Worm (Caenorhabditis elegans) whole organism, dauer: ENCODE results near the gene mcp-1.

Experiments used
- unc-62 ChIP-seq: sonication (generic microtip); optimal IDR thresholded peaks from 2 replicates; lab custom pipeline; 2017; ENCODE audit warnings: missing biosample characterization, missing genetic modification reagents, missing genetic modification characterization

mcp-1 gene

DNA sequence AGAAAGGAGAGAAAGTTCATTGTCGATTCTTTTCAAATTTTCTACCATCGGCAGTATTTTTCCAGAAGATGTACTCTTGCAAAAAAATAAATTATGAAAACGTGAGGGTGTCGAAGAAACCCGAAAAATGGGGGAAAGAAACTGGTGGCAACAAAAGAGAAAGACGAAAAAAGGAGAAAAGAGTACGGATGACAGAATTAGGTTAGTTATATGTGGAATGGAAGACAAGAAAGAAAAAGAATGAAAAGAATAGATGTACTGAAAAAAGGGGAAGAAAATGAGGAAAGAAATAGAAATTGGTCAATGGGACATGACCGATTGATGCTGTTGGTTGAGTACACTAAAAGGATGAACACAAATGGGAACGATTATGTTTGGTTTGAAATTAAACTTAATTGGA is 6.0 kb upstream of the mcp-1 start:
- no peak for TF ChIP-seq unc-62 (GFP tag; lab: Kevin White, UChicago)

DNA sequence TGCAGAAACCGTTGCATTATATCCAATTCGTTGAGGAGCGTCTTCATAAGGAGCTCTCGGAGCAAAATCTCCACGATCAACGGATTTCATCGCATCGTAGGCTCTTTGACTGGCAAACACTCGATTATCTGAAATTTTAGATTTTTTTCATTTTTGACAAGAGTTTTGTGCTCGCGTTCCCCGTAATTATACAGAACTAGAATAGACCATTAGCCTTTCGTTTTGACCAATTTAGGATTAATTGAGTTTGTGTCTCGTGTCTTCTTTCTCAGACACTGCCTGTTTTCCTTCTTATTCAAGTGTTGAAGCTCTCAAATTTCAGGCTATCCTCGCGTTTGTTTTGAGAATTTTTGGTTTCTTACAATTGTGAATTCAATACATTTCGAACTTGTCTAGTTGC is 1.5 kb downstream of the mcp-1 start:
- TF ChIP-seq unc-62 (GFP tag; lab: Kevin White, UChicago), result no peak

DNA sequence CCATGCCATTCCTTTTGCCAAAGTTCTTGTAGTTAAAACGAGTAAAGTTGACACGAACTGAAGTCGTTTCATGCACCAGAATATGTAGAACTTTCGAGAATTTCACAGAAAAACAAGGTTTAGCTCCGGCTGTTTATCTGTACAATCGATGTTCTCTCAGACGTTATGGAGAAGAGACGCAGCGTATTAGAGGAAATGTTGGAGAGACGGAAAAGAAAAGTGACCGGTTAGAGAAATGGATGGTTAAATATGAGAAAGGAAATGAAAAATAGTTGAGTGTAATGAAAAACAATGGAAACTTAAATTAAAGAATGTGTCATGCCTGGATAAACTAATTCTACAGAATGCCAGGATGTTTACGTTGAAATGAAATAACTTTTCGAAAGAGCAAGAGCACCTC is 2.1 kb downstream of the mcp-1 start, which contains the start of gene pcm-1:
Gene pcm-1 (minus strand): TSS at position 187 of the 400 bp plus-strand sequence.
- TF ChIP-seq unc-62 (GFP tag; lab: Kevin White, UChicago), result no peak

DNA sequence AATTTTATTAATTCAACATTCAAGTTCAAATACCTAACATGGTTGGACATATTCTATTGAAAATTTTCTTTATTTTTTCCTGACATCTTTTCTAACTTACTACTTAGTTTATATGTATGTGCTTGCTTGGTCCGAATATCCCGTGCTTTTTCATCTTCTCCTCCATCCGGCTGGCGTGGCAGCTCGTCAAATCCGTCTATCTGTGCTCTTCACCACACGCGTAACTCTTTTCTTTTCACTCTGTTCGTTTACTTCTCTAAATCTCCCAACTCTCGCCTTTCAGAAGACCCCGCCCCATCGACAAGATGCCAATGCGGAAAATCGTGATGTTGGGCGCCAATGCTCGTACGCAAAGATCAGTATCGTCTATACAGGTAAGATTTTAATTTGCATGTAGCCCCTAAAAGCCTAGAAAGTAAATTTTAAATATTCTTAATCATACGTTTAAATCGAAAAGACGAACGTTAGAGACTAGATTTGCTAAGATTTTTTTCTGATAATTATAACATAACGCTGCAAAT is 3.1 kb downstream of the mcp-1 start:
- no peak for TF ChIP-seq unc-62 (GFP tag; lab: Kevin White, UChicago)

DNA sequence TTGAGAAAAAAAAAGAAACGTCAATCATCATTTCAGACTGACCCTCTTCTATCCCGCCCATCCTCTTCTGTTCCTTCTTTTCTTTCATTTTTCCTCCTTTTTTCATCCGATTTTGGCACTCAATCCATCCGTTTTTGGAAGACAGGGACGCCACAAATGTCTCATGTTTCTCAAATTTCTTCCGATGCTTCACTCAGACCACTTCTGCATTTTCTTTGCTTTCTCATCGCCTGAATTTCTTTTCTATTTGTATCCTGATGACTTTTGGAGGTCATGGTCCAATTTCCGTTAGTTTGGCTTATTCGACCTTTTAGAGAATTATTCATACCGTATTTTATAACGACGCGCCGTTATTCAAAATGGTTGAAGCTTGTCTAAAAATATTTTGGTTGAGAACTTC is 11.0 kb downstream of the mcp-1 start:
- no peak for TF ChIP-seq unc-62 (GFP tag; lab: Kevin White, UChicago)

DNA sequence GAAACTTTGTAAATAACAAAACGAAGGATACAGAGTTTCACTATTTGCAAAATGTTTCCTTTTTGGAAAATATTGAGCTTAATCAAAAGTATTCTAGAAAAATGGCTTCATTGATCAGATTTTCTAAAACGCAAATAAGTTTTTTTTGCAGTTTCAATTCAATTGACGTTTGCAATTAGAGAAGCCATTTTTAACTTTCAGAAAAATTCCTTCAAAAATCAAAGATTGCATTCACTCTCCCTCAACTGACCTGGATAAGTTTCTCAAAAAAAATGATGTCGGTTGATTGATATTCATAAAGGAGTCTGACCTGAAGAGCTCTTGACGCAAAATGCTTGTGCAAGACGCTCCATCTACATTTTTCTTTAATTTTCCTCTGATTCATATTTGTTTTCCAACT is 12.1 kb downstream of the mcp-1 start:
- no peak for TF ChIP-seq unc-62 (GFP tag; lab: Kevin White, UChicago)

DNA sequence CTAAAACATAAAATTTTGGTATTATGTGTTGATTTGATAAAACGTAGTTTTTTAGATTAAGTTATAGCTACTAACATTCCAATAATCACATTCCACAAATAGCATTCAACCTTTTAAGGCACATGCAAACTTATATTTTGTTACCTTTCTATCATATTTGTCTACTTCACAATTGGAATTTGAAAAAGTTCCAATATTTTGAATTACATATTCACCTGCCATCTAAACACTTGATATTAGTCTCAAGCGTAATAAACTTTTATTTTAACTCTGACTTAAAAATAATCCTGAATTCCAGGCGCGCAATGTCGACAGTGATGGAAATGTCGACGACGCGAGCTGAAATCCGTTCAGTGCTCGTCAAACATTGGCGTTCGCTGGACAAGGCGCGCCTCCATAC is 14.1 kb downstream of the mcp-1 start, which contains the start of gene acy-2:
Gene acy-2 (plus strand): TSS at position 301 of the 400 bp plus-strand sequence.
- TF ChIP-seq unc-62 (GFP tag; lab: Kevin White, UChicago), result no peak

DNA sequence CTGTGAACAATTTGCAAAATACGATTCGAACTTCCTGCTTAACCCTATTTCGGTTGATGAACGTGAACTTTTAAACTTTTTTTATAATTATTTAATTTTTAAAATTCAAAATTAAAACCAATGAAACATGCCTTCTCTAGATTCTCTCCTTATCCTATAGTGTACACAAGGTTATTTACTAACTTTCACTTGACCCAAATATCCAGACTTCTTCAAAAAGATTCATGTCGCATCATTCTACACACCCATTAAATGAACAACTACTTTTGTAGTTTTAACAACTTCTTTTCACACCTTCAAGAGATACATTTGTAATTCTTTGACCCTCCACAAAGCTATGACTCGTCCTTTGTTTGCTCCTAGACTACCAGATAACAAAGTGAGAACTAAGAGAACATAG is 21.1 kb downstream of the mcp-1 start:
- no peak for TF ChIP-seq unc-62 (GFP tag; lab: Kevin White, UChicago)

DNA sequence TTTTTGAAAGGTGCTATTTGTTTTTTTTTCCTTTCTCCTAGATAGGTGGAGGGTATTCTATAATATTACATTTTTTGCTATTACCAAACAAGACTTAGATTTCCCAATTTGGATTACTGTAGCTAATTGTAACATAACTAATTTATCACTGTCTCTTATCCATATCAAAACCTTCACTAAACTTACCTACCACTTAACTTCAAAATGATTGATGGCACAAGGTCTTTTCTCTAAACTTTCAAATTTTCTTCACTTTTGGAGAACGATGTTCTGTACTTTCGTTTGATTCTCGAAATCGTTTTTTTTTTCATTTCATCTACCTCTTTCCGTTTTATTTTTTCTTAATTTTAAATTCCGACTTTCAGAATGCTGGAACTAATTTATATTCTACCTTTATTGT is 21.8 kb downstream of the mcp-1 start, which contains the start of gene dhs-16:
Gene dhs-16 (plus strand): TSS at position 366 of the 400 bp plus-strand sequence.
- no peak for TF ChIP-seq unc-62 (GFP tag; lab: Kevin White, UChicago)

DNA sequence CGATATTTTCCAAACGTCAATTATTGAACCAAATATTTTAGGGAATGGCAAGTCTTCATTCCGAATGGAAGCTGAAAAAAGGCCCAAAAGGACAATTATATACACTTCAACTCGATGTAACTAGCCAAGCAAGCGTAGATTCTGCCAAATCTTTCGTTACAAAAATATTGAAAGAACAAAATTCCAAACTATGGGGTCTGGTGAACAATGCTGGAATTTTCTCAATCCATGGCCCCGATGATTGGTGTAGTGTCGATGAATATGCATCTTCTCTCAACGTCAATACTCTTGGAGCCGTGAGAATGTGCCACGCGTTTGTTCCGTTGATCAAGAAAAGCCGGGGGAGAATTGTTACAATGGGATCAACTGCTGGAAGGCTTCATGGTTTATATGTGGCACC is 22.6 kb downstream of the mcp-1 start:
- TF ChIP-seq unc-62 (GFP tag; lab: Kevin White, UChicago), result no peak

DNA sequence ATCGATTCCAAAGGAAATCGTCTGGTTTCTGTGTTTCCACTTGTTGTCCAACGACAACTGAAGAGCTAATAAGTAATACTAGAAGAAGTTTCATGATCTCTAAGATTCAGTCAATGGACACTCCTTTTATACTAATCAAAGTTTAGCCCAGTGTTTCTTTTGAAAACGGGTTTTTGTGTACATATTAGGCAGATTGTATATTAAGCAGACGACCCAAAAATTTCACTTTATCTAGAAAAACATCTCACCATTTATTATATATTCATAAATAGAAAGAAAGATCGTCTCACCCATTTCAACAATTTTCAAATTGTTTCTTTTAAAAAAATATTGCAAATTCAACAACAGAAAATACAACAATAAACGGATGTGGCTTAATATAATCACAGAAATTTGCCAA is 25.1 kb downstream of the mcp-1 start, which contains the start of gene C10F3.7:
Gene C10F3.7 (minus strand): TSS at position 101 of the 400 bp plus-strand sequence.
- no peak for TF ChIP-seq unc-62 (GFP tag; lab: Kevin White, UChicago)

DNA sequence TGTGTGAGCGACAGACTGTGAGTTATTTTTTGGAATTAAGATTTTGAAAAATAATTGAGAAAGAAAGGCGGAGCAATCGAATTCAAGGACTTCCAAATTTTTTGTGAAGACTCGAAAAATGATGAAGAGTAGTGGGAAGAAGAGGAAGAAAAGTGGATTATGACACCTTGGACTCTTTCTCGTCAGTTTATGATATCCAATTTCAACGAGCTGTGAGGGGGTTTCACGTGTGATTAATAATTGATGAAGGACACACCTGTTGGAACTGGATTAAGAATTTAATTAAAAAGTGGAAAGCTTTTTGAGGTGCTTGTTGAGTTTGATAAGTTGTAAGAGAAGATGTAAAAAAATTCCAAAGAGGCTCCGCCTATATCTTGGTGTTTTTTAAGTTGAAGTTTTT is 28.8 kb downstream of the mcp-1 start, which contains the start of gene fut-8:
Gene fut-8 (minus strand): TSS at position 101 of the 400 bp plus-strand sequence.
- no peak for TF ChIP-seq unc-62 (GFP tag; lab: Kevin White, UChicago)

DNA sequence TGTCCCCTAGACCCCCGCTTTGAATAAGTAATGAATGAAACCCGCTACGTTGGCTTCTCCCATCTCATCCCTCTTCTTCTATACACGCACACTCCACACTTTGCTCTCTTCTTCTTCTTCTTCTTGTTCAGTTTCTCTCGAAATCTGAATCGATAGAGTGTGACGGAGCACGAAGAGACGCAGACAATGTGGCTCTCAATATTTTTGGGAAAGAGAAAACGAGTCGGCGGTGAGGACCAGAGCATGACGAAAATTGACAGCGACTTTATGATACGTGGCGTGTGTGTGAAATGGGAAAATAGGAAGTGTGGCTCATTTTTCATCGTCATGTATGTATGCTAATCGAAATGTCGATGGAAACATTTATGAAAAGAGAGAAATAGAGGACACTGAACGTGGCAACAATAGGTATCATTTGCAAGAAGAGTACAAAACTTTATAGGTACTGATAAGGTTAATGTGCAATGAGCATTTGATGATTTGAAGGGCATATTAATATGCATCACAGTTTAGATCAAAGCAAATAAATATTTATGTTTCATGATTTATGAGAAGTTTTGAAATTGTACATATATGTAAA is 30.0 kb downstream of the mcp-1 start:
- no peak for TF ChIP-seq unc-62 (GFP tag; lab: Kevin White, UChicago)

DNA sequence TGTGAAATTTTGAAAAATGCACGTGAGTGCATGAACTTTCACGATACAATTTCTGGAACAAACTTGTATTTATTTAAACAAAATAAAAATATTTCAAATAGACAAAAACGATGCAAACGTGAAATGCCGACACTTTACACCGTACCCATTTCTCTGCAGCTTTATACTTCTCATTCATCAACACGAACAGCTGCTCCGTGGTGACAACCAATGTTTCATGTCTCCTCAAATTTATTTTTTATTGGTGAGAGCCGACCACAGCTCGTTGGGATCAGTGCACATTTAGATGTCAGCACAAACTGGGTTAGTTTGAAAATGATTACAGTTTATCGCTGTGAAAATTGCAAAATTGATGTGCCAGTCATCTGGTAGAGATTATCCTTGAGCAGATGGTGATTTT is 34.0 kb downstream of the mcp-1 start:
- no peak for TF ChIP-seq unc-62 (GFP tag; lab: Kevin White, UChicago)

DNA sequence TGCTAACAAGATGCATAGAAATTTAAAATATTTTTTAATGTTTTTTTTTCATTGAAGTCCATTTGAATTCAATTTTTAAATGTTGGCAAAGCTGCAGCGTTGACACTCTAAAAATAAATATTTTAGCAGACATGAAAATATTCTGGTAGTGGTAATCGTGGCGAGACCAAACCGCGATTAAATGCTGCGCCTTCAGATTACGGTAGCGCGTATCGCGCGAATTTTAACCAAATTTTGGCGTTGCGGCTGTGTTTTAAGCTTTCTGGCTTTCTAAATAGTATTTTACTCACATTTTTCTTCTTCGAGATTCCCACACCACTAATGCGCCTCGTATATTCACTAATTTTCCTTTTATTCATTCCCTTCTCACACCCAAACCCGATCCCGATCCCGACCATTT is 34.5 kb downstream of the mcp-1 start, which contains the start of gene cpg-4:
Gene cpg-4 (plus strand): TSS at position 303 of the 400 bp plus-strand sequence.
- no peak for TF ChIP-seq unc-62 (GFP tag; lab: Kevin White, UChicago)

DNA sequence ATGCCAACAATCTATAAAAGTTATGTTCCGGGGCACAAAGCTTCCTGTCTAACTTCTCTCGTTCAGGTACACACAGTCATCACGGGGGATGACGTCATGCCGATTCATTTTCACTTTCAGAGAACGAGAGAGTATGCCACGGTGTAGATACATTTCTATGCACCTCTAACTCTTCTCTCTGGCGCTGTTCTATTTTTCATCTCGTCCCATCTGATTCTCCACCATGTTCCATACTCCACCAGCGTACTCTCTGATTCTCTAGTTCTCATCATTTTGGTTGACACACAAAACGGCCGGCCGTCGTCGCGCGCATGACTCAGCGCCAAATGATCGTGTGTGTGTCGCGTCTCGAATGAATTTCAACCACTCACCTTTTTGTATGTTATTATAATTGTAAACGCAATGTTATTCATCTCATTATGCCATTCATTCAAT is 38.8 kb downstream of the mcp-1 start:
- no peak for TF ChIP-seq unc-62 (GFP tag; lab: Kevin White, UChicago)

DNA sequence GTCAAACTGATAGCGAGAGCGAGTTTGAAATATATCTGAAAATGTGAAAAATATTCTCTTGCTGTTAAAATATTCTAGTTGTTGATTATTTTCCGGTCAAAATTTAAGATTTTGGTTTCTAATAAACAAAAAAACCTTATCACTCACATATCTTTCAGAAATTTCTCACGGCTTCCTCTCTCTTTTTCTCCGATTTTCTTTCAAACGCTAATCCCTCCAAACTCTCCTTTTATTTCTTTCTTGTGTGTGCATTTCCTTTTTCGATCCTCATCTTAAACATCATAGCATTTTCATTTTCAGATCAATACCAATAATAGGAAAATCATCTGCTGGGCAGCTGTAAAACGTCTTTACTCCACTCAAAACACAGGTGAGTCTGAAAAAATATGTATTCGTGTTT is 41.7 kb downstream of the mcp-1 start, which contains the start of gene fos-1:
Gene fos-1 (plus strand): TSS at position 301 of the 400 bp plus-strand sequence.
- TF ChIP-seq unc-62 (GFP tag; lab: Kevin White, UChicago), result no peak
